Worm (Caenorhabditis elegans) whole organism, L1 larva: ENCODE results near the gene srh-82.

Experiments used
- Y116A8C.19 ChIP-seq: sonication (generic microtip); optimal IDR thresholded peaks from 2 replicates; lab custom pipeline; 2016; ENCODE audit warnings: missing compliant biosample characterization, missing genetic modification characterization, borderline replicate concordance
- alr-1 ChIP-seq: fragments of 200-800 bp; sonication (Bioruptor generic); optimal IDR thresholded peaks from 2 replicates; lab custom pipeline; 2018; ENCODE audit warnings: borderline replicate concordance, mild to moderate bottlenecking, missing genetic modification characterization, missing compliant biosample characterization
- blmp-1 ChIP-seq: fragments of 150-350 bp; optimal IDR thresholded peaks from 2 replicates; lab custom pipeline; 2014; ENCODE audit warnings: missing biosample characterization, missing genetic modification characterization
- ceh-63 ChIP-seq: fragments of 200-800 bp; sonication (Bioruptor generic); optimal IDR thresholded peaks from 2 replicates; lab custom pipeline; 2018; ENCODE audit warnings: mild to moderate bottlenecking, missing genetic modification characterization, missing compliant biosample characterization
- ceh-8 ChIP-seq: fragments of 200-800 bp; sonication (Bioruptor generic); optimal IDR thresholded peaks from 2 replicates; lab custom pipeline; 2018; ENCODE audit warnings: mild to moderate bottlenecking, missing genetic modification characterization, moderate library complexity, missing compliant biosample characterization
- ceh-88 ChIP-seq: fragments of 200-800 bp; sonication (Bioruptor generic); IDR thresholded peaks from 2 replicates; pipeline ENCODE4 v1.3.6; 2022; ENCODE audit warnings: missing genetic modification characterization, missing compliant biosample characterization
- egl-13 ChIP-seq: sonication (generic microtip); optimal IDR thresholded peaks from 2 replicates; lab custom pipeline; 2016; ENCODE audit warnings: missing genotype, missing genetic modification reagents, missing genetic modification characterization, missing compliant biosample characterization
- egl-27 ChIP-seq, 2 experiments: fragments of 150-350 bp in 1 of 2; sonication (generic microtip); optimal IDR thresholded peaks; 3 replicates each; lab custom pipeline; 2017 to 2018; ENCODE audit warnings: missing biosample characterization in 2 of 2, missing genetic modification characterization in 2 of 2, missing genetic modification reagents in 2 of 2
- elt-2 ChIP-seq: sonication (generic microtip); optimal IDR thresholded peaks from 2 replicates; lab custom pipeline; 2016; ENCODE audit warnings: missing genetic modification characterization, mild to moderate bottlenecking, inconsistent platforms, missing compliant biosample characterization, missing genetic modification reagents
- elt-3 ChIP-seq, 6 experiments: fragments of 150-350 bp in 1 of 6; sonication (generic microtip); optimal IDR thresholded peaks; 2 replicates each; lab custom pipeline; 2017 to 2018; ENCODE audit warnings: missing biosample characterization in 6 of 6, missing genetic modification characterization in 6 of 6, inconsistent platforms in 1 of 6
- ets-5 ChIP-seq: fragments of 200-800 bp; sonication (Bioruptor generic); IDR thresholded peaks from 2 replicates; pipeline ENCODE4 v1.3.6; 2022; ENCODE audit warnings: missing genetic modification characterization, missing compliant biosample characterization
- fkh-10 ChIP-seq: sonication (generic microtip); optimal IDR thresholded peaks from 2 replicates; lab custom pipeline; 2017; ENCODE audit warnings: missing biosample characterization, missing genetic modification reagents, missing genetic modification characterization
- fkh-4 ChIP-seq: sonication (generic microtip); optimal IDR thresholded peaks from 2 replicates; lab custom pipeline; 2016; ENCODE audit warnings: missing compliant biosample characterization, missing genetic modification characterization, borderline replicate concordance
- fkh-8 ChIP-seq: sonication (generic microtip); optimal IDR thresholded peaks from 2 replicates; lab custom pipeline; 2016; ENCODE audit warnings: mild to moderate bottlenecking, missing genetic modification characterization, missing compliant biosample characterization
- grh-1 ChIP-seq: fragments of 200-800 bp; sonication (Bioruptor generic); IDR thresholded peaks from 2 replicates; pipeline ENCODE4 v1.3.6; 2022; ENCODE audit warnings: missing genetic modification reagents, missing genetic modification characterization, missing compliant biosample characterization
- hlh-17 ChIP-seq: fragments of 200-800 bp; sonication (Bioruptor generic); optimal IDR thresholded peaks from 2 replicates; lab custom pipeline; 2018; ENCODE audit warnings: missing genetic modification characterization, mild to moderate bottlenecking, missing compliant biosample characterization, moderate library complexity, borderline replicate concordance
- irx-1 ChIP-seq: sonication (generic microtip); optimal IDR thresholded peaks from 2 replicates; lab custom pipeline; 2016; ENCODE audit warnings: missing genetic modification characterization, missing compliant biosample characterization
- isw-1 ChIP-seq: fragments of 200-800 bp; sonication (Bioruptor generic); IDR thresholded peaks from 2 replicates; pipeline ENCODE4 v1.3.6; 2022; ENCODE audit warnings: missing genetic modification characterization, missing compliant biosample characterization
- jun-1 ChIP-seq: fragments of 150-350 bp; optimal IDR thresholded peaks from 2 replicates; lab custom pipeline; 2014; ENCODE audit warnings: missing biosample characterization, missing genetic modification reagents, missing genetic modification characterization
- lin-15B ChIP-seq: fragments of 150-350 bp; sonication (generic microtip); optimal IDR thresholded peaks from 3 replicates; lab custom pipeline; 2014; ENCODE audit warnings: missing biosample characterization, missing genetic modification characterization
- lir-3 ChIP-seq: sonication (generic microtip); optimal IDR thresholded peaks from 2 replicates; lab custom pipeline; 2016; ENCODE audit warnings: mild to moderate bottlenecking, missing genetic modification characterization, moderate library complexity, missing compliant biosample characterization; ENCODE audit not compliant: poor library complexity
- lsy-2 ChIP-seq, 2 experiments: fragments of 150-350 bp; optimal IDR thresholded peaks; 2 replicates each; lab custom pipeline; 2014; ENCODE audit warnings: missing biosample characterization in 2 of 2, missing genetic modification characterization in 2 of 2
- mab-9 ChIP-seq: fragments of 200-800 bp; sonication (Bioruptor generic); IDR thresholded peaks from 2 replicates; pipeline ENCODE4 v1.3.6; 2022; ENCODE audit warnings: missing genetic modification reagents, missing genetic modification characterization, missing compliant biosample characterization
- mdl-1 ChIP-seq, 2 experiments: fragments of 150-350 bp; optimal IDR thresholded peaks; 2 replicates each; lab custom pipeline; 2014 to 2017; ENCODE audit warnings: missing biosample characterization in 2 of 2, missing genetic modification characterization in 2 of 2, inconsistent platforms in 1 of 2
- mef-2 ChIP-seq: fragments of 150-350 bp; optimal IDR thresholded peaks from 2 replicates; lab custom pipeline; 2014; ENCODE audit warnings: missing biosample characterization, missing genetic modification characterization
- nhr-11 ChIP-seq: fragments of 150-350 bp; optimal IDR thresholded peaks from 2 replicates; lab custom pipeline; 2014; ENCODE audit warnings: missing biosample characterization, missing genetic modification characterization
- nhr-19 ChIP-seq: fragments of 200-800 bp; sonication (Bioruptor generic); conservative IDR thresholded peaks from 2 replicates; pipeline ENCODE4 v1.3.6; 2022; ENCODE audit warnings: missing genetic modification characterization, missing compliant biosample characterization
- nhr-237 ChIP-seq: fragments of 150-350 bp; optimal IDR thresholded peaks from 2 replicates; lab custom pipeline; 2014; ENCODE audit warnings: missing biosample characterization, missing genetic modification characterization
- nhr-47 ChIP-seq: sonication (generic microtip); optimal IDR thresholded peaks from 2 replicates; lab custom pipeline; 2016; ENCODE audit warnings: mild to moderate bottlenecking, missing genetic modification characterization, moderate library complexity, missing compliant biosample characterization
- nhr-90 ChIP-seq: sonication (generic microtip); optimal IDR thresholded peaks from 2 replicates; lab custom pipeline; 2016; ENCODE audit warnings: mild to moderate bottlenecking, missing genetic modification characterization, missing compliant biosample characterization; ENCODE audit not compliant: poor library complexity
- pqm-1 ChIP-seq: sonication (generic microtip); optimal IDR thresholded peaks from 3 replicates; lab custom pipeline; 2017; ENCODE audit warnings: missing biosample characterization, missing genetic modification characterization
- rnt-1 ChIP-seq: sonication (generic microtip); optimal IDR thresholded peaks from 2 replicates; lab custom pipeline; 2016; ENCODE audit warnings: mild to moderate bottlenecking, missing genetic modification characterization, moderate library complexity, missing compliant biosample characterization
- sox-4 ChIP-seq: sonication (generic microtip); optimal IDR thresholded peaks from 2 replicates; lab custom pipeline; 2016; ENCODE audit warnings: missing genetic modification characterization, missing compliant biosample characterization
- sup-37 ChIP-seq: fragments of 200-800 bp; sonication (Bioruptor generic); optimal IDR thresholded peaks from 2 replicates; lab custom pipeline; 2018; ENCODE audit warnings: mild to moderate bottlenecking, missing genetic modification characterization, missing compliant biosample characterization
- swsn-7 ChIP-seq: sonication (generic microtip); optimal IDR thresholded peaks from 2 replicates; lab custom pipeline; 2016; ENCODE audit warnings: missing genetic modification characterization, missing compliant biosample characterization
- unc-130 ChIP-seq: fragments of 150-350 bp; optimal IDR thresholded peaks from 2 replicates; lab custom pipeline; 2017; ENCODE audit warnings: missing biosample characterization, missing genetic modification characterization, inconsistent platforms
- unc-62 ChIP-seq: fragments of 150-350 bp; optimal IDR thresholded peaks from 2 replicates; lab custom pipeline; 2014; ENCODE audit warnings: missing biosample characterization, missing genetic modification reagents, missing genetic modification characterization
- xbp-1 ChIP-seq: sonication (generic microtip); optimal IDR thresholded peaks from 2 replicates; lab custom pipeline; 2016; ENCODE audit warnings: missing genetic modification characterization, missing compliant biosample characterization
- zip-4 ChIP-seq: fragments of 200-800 bp; sonication (Bioruptor generic); optimal IDR thresholded peaks from 2 replicates; lab custom pipeline; 2018; ENCODE audit warnings: mild to moderate bottlenecking, missing genetic modification characterization, moderate library complexity, missing compliant biosample characterization
- ztf-11 ChIP-seq, 2 experiments: sonication (generic microtip); optimal IDR thresholded peaks; 2 replicates each; lab custom pipeline; 2016 to 2017; ENCODE audit warnings: missing genetic modification characterization in 2 of 2, missing biosample characterization in 1 of 2, missing compliant biosample characterization in 1 of 2

srh-82 gene

ce11 chrV:104474-104873 lies 40.4 kb upstream of the srh-82 start, which contains the start of gene picd-1 (continued):
- TF ChIP-seq swsn-7 (tag; lab: Kevin White, UChicago) (no peak), nhr-47 (tag; lab: Kevin White, UChicago) (no peak), fkh-4 (tag; lab: Kevin White, UChicago) (no peak), nhr-11 (tag; lab: Kevin White, UChicago) (no peak), pqm-1 (tag; lab: Kevin White, UChicago) (no peak), mdl-1 (tag; optimal IDR thresholded peaks at IDR 0.05; lab: Kevin White, UChicago) (peak in 1 of 2 experiments; percentile 53), lir-3 (no peak), ceh-88 (0 out of 2 replicates have a peak, but pooled peaks have one; percentile 41), nhr-90 (tag; lab: Kevin White, UChicago) (peak; percentile 32), ets-5 (no peak), xbp-1 (tag; lab: Kevin White, UChicago) (no peak), lsy-2 (tag; optimal IDR thresholded peaks at IDR 0.05; lab: Kevin White, UChicago) (peak; percentile 80 to 89), unc-62 (GFP tag; lab: Kevin White, UChicago) (no peak), zip-4 (no peak), mab-9 (no peak), ztf-11 (tag; optimal IDR thresholded peaks at IDR 0.05; lab: Kevin White, UChicago) (no peak), egl-27 (tag; optimal IDR thresholded peaks at IDR 0.05; lab: Kevin White, UChicago) (no peak), jun-1 (peak; percentile 54), alr-1 (tag; lab: Kevin White, UChicago) (no peak), hlh-17 (no peak), nhr-19 (GFP tag; lab: Robert Waterston, UW) (peak; percentile 62), elt-2 (tag; lab: Kevin White, UChicago) (no peak), elt-3 (tag; optimal IDR thresholded peaks at IDR 0.05; lab: Kevin White, UChicago) (peak in 3 of 6 experiments; percentile 37 to 56 (median 43)), grh-1 (GFP tag; lab: Robert Waterston, UW) (no peak), isw-1 (GFP tag; lab: Robert Waterston, UW) (peak; percentile 70), mef-2 (tag; lab: Kevin White, UChicago) (no peak), unc-130 (peak; percentile 86), ceh-8 (GFP tag; lab: Kevin White, UChicago) (no peak), fkh-10 (GFP tag; lab: Kevin White, UChicago) (peak; percentile 37)

ce11 chrV:116243-116642 lies 28.7 kb upstream of the srh-82 start:
- no peak for TF ChIP-seq isw-1 (GFP tag; lab: Robert Waterston, UW)
- no peak for TF ChIP-seq fkh-10 (GFP tag; lab: Kevin White, UChicago)
- no peak for TF ChIP-seq ceh-63 (GFP tag; lab: Kevin White, UChicago)

DNA sequence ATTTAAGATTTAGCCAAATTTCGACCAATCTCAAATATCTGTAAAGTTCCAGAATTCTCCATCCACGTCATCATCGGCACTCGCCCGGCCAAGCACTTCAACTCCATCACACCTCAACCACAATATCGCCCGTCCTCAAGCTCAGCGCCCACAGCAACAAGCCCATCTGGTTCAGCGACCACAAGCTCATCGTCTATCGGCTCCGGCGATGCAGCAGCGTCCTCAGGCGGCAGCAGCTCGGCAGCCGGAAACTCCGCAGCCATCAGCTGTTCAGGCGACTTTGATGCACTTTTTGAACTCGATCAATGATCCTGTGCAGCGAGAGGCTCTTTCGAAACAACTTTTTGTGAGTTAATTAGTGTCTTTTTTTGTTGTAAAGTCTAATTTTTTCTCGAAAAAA lies 27.6 kb upstream of the srh-82 start:
- TF ChIP-seq fkh-8 (tag; lab: Kevin White, UChicago) (no peak), Y116A8C.19 (tag; lab: Kevin White, UChicago) (no peak), rnt-1 (tag; lab: Kevin White, UChicago) (peak; percentile 38), hlh-17 (no peak), elt-3 (tag; optimal IDR thresholded peaks at IDR 0.05; lab: Kevin White, UChicago) (no peak), irx-1 (no peak), egl-13 (tag; lab: Kevin White, UChicago) (no peak), lin-15B (tag; lab: Kevin White, UChicago) (no peak)
- TF ChIP-seq, all 84 proteins: peak for 1

DNA sequence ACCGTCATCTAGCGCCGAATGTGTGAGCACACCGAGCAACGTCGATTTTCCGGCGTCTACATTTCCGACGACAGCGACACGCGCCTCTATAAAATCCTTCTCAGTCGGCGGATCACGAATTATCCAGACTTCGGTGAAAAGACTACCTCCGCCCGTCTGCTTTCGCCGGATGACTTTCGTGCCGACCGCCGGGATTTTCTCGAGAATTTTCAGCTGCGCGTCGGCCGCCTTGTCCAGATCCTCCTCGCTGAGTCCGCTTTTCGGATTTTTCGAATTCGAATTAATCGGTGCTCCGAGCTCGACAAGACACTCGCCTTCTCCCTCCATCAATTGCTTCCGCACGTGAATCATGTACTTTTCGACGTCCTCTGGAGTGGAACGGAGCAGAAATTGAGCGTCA lies 22.6 kb upstream of the srh-82 start:
- TF ChIP-seq sox-4 (tag; lab: Kevin White, UChicago) (no peak), nhr-237 (tag; lab: Kevin White, UChicago) (no peak), isw-1 (GFP tag; lab: Robert Waterston, UW) (no peak), mef-2 (tag; lab: Kevin White, UChicago) (no peak), blmp-1 (no peak), nhr-47 (tag; lab: Kevin White, UChicago) (no peak), hlh-17 (no peak), sup-37 (GFP tag; lab: Kevin White, UChicago) (no peak), ceh-88 (no peak), fkh-10 (GFP tag; lab: Kevin White, UChicago) (no peak), unc-130 (no peak)
